Fruit fly (Drosophila melanogaster) whole organism, adult: ENCODE results near the gene eIF4G2.

Source experiments
- CG11617 ChIP-seq: fragments of 200-800 bp; sonication (Bioruptor generic); optimal IDR thresholded peaks from 2 replicates; lab custom pipeline; 2017; ENCODE audit warnings: mild to moderate bottlenecking, missing biosample characterization, missing genetic modification reagents, missing genetic modification characterization
- CG14711 ChIP-seq: fragments of 200-800 bp; sonication (Bioruptor generic); optimal IDR thresholded peaks from 2 replicates; lab custom pipeline; 2018; ENCODE audit warnings: missing biosample characterization, mild to moderate bottlenecking, missing genetic modification characterization, moderate library complexity
- CG33017 ChIP-seq: fragments of 200-800 bp; sonication (Bioruptor generic); optimal IDR thresholded peaks from 2 replicates; lab custom pipeline; 2018; ENCODE audit warnings: missing biosample characterization, mild to moderate bottlenecking, missing genetic modification characterization, moderate library complexity
- CG5204 ChIP-seq: fragments of 200-800 bp; sonication (Bioruptor generic); optimal IDR thresholded peaks from 2 replicates; lab custom pipeline; 2016; ENCODE audit warnings: missing biosample characterization, missing genetic modification characterization
- CG7045 ChIP-seq: fragments of 200-800 bp; sonication (Bioruptor generic); optimal IDR thresholded peaks from 2 replicates; lab custom pipeline; 2017; ENCODE audit warnings: missing biosample characterization, mild to moderate bottlenecking, missing genetic modification characterization
- CG7101 ChIP-seq: fragments of 200-800 bp; sonication (Bioruptor generic); optimal IDR thresholded peaks from 2 replicates; lab custom pipeline; 2018; ENCODE audit warnings: missing biosample characterization, mild to moderate bottlenecking, missing genetic modification characterization, moderate library complexity
- Clk ChIP-seq: fragments of 200-800 bp; sonication (Bioruptor generic); optimal IDR thresholded peaks from 2 replicates; lab custom pipeline; 2017; ENCODE audit warnings: missing biosample characterization, missing genetic modification characterization
- Mnt ChIP-seq: fragments of 200-800 bp; sonication (Bioruptor generic); optimal IDR thresholded peaks from 2 replicates; lab custom pipeline; 2016; ENCODE audit warnings: missing biosample characterization, mild to moderate bottlenecking, missing genetic modification characterization
- kay ChIP-seq: fragments of 200-800 bp; sonication (Bioruptor generic); peaks from one replicate; lab custom pipeline; 2016; ENCODE audit warnings: missing biosample characterization, missing genetic modification characterization, borderline replicate concordance
- pad ChIP-seq: fragments of 200-800 bp; sonication (Bioruptor generic); optimal IDR thresholded peaks from 3 replicates; lab custom pipeline; 2017; ENCODE audit warnings: missing biosample characterization, missing genetic modification characterization, mild to moderate bottlenecking, moderate library complexity, missing genetic modification reagents
- tj ChIP-seq: fragments of 200-800 bp; sonication (Bioruptor generic); optimal IDR thresholded peaks from 3 replicates; lab custom pipeline; 2017; ENCODE audit warnings: missing biosample characterization, mild to moderate bottlenecking, missing genetic modification characterization, moderate library complexity

- TF ChIP-seq CG7045 (peak; percentile 33), CG33017 (tag; lab: Kevin White, UChicago) (peak; percentile 38), CG11617 (GFP tag; lab: Kevin White, UChicago) (peak; percentile 42), pad (GFP tag; lab: Kevin White, UChicago) (peak; percentile 68), tj (GFP tag; lab: Kevin White, UChicago) (no peak), Clk (GFP tag; lab: Kevin White, UChicago) (peak; percentile 42), Mnt (GFP tag; lab: Kevin White, UChicago) (peak; percentile 44), kay (GFP tag; lab: Kevin White, UChicago) (no peak), CG7101 (tag; lab: Kevin White, UChicago) (peak; percentile 33), CG5204 (GFP tag; lab: Kevin White, UChicago) (peak; percentile 26), CG14711 (no peak)
Observed at dm6 chr3R:23782456-23783402, 36.3 kb downstream of the eIF4G2 start.
